Fruit fly (Drosophila melanogaster): ENCODE measurements around the gene prc.

DNA sequence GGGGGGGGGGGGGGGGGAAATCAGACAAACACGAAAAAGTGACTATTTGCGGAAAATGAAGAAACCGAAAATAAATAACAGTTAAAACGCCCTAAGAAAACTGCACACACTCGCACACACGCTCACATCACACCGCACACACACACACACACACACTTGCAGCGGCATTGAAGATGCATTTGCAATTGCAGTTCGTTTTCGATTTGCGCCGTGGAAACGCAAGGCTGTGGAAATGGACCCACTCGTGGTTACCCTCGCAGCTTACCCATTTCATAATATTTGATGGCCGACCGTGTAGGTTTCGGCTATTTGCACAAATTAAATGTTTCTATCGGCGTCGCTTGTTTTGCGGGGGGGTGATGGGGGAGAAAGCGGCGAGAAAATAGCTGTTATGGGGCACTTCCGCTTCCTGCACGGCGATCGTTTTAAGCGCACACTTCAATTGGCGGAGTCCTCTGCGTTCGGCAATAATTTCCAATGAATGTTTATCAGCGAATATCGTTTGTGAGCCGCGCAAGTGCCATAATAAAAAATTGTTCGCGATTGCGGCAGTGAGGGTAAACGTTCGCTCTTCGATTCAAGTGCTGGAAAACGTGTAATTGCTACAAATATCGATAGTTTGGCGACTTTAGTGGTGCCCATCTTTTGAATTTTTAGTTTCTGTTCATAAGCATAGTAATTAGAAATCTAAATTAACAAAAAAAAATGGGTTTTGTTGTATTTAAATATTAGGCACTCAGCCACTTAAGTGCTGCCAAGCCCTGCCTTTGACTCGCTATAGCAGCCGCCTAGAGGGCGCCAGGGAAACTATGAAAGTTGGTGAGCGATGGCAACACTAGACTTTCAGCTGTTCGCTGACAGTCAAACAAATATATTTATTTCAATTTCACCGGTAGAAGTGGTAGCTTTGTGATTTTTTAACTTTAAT is 36.7 kb upstream of the prc start, which contains the start of the genes Pop2 and CG6928:
- TF ChIP-seq CG10348 (GFP tag; IDR thresholded peaks at IDR 0.05), result no peak
- peak; percentile 50 for TF ChIP-seq CG15710 (tag; optimal IDR thresholded peaks at IDR 0.05)
- no peak for TF ChIP-seq CG14655 (GFP tag; optimal IDR thresholded peaks at IDR 0.05)
- TF ChIP-seq CG17806 (tag; optimal IDR thresholded peaks at IDR 0.05), result no peak
- peak; percentile 44; the same call in 1 of the 2 replicates for TF ChIP-seq CG32121 (GFP tag; IDR thresholded peaks at IDR 0.05)
- no peak for TF ChIP-seq CG13204 (GFP tag; optimal IDR thresholded peaks at IDR 0.05)
- no peak for TF ChIP-seq gl (tag; optimal IDR thresholded peaks at IDR 0.05)
- TF ChIP-seq Pif1A (GFP tag; optimal IDR thresholded peaks at IDR 0.05), result no peak
- TF ChIP-seq CG8159 (tag; optimal IDR thresholded peaks at IDR 0.05), result no peak
- TF ChIP-seq Snoo (tag; optimal IDR thresholded peaks at IDR 0.05), result no peak
- TF ChIP-seq D1 (tag; optimal IDR thresholded peaks at IDR 0.05), result no peak
- no peak for TF ChIP-seq CG12605 (GFP tag; IDR thresholded peaks at IDR 0.05)
